Worm (Caenorhabditis elegans) whole organism, mixed stage, embryonic: ENCODE results near the gene ctsa-3.2.

Source experiments
- M03D4.4 ChIP-seq: sonication (generic microtip); optimal IDR thresholded peaks from 2 replicates; lab custom pipeline; 2017; ENCODE audit warnings: mild to moderate bottlenecking, missing genetic modification characterization, missing compliant biosample characterization
- bed-3 ChIP-seq: fragments of 200-800 bp; sonication (Bioruptor generic); optimal IDR thresholded peaks from 3 replicates; lab custom pipeline; 2018; ENCODE audit warnings: mild to moderate bottlenecking, missing genetic modification characterization, moderate library complexity, missing compliant biosample characterization
- blmp-1 ChIP-seq: fragments of 150-350 bp; optimal IDR thresholded peaks from 2 replicates; lab custom pipeline; 2014; ENCODE audit warnings: missing biosample characterization, missing genetic modification characterization
- ceh-39 ChIP-seq: fragments of 150-350 bp; optimal IDR thresholded peaks from 2 replicates; lab custom pipeline; 2014; ENCODE audit warnings: missing biosample characterization, missing genetic modification characterization
- ceh-43 ChIP-seq: fragments of 200-800 bp; sonication (Bioruptor generic); optimal IDR thresholded peaks from 2 replicates; lab custom pipeline; 2018; ENCODE audit warnings: mild to moderate bottlenecking, missing genetic modification characterization, moderate library complexity, missing compliant biosample characterization
- ceh-83 ChIP-seq: fragments of 200-800 bp; sonication (Bioruptor generic); optimal IDR thresholded peaks from 2 replicates; lab custom pipeline; 2018; ENCODE audit warnings: mild to moderate bottlenecking, missing genetic modification characterization, missing compliant biosample characterization
- ces-1 ChIP-seq: fragments of 150-350 bp; optimal IDR thresholded peaks from 2 replicates; lab custom pipeline; 2014; ENCODE audit warnings: missing biosample characterization, missing genetic modification reagents, missing genetic modification characterization
- cnd-1 ChIP-seq: fragments of 200-800 bp; sonication (Bioruptor generic); optimal IDR thresholded peaks from 2 replicates; lab custom pipeline; 2018; ENCODE audit warnings: mild to moderate bottlenecking, missing genetic modification characterization, missing compliant biosample characterization
- drap-1 ChIP-seq: fragments of 200-800 bp; sonication (Bioruptor generic); optimal IDR thresholded peaks from 3 replicates; lab custom pipeline; 2018; ENCODE audit warnings: mild to moderate bottlenecking, missing genetic modification characterization, missing compliant biosample characterization
- elt-1 ChIP-seq: sonication (generic microtip); optimal IDR thresholded peaks from 2 replicates; lab custom pipeline; 2017; ENCODE audit warnings: missing genetic modification characterization, mild to moderate bottlenecking, missing compliant biosample characterization, antibody characterized with exemption, moderate library complexity, borderline replicate concordance; ENCODE audit not compliant: insufficient read depth
- elt-3 ChIP-seq: fragments of 150-350 bp; optimal IDR thresholded peaks from 2 replicates; lab custom pipeline; 2014; ENCODE audit warnings: missing biosample characterization, missing genetic modification characterization
- ham-2 ChIP-seq: fragments of 200-800 bp; sonication (Bioruptor generic); optimal IDR thresholded peaks from 2 replicates; lab custom pipeline; 2018; ENCODE audit warnings: mild to moderate bottlenecking, missing genetic modification characterization, missing compliant biosample characterization
- hlh-1 ChIP-seq: fragments of 150-350 bp; optimal IDR thresholded peaks from 2 replicates; lab custom pipeline; 2014; ENCODE audit warnings: missing biosample characterization, missing genetic modification reagents, missing genetic modification characterization
- lin-13 ChIP-seq: fragments of 150-350 bp; optimal IDR thresholded peaks from 2 replicates; lab custom pipeline; 2014; ENCODE audit warnings: missing biosample characterization, missing genetic modification characterization
- lin-32 ChIP-seq: fragments of 200-800 bp; sonication (Bioruptor generic); optimal IDR thresholded peaks from 2 replicates; lab custom pipeline; 2018; ENCODE audit warnings: mild to moderate bottlenecking, missing genetic modification characterization, missing compliant biosample characterization
- lsy-2 ChIP-seq: fragments of 150-350 bp; optimal IDR thresholded peaks from 2 replicates; lab custom pipeline; 2014; ENCODE audit warnings: missing biosample characterization, missing genetic modification characterization
- mab-5 ChIP-seq: fragments of 150-350 bp; optimal IDR thresholded peaks from 2 replicates; lab custom pipeline; 2014; ENCODE audit warnings: missing biosample characterization, missing genetic modification characterization
- mep-1 ChIP-seq: fragments of 150-350 bp; optimal IDR thresholded peaks from 2 replicates; lab custom pipeline; 2017; ENCODE audit warnings: missing biosample characterization, missing genetic modification reagents, missing genetic modification characterization, inconsistent platforms
- mls-2 ChIP-seq: sonication (generic microtip); optimal IDR thresholded peaks from 2 replicates; lab custom pipeline; 2016; ENCODE audit warnings: mild to moderate bottlenecking, missing genetic modification characterization, moderate library complexity, missing compliant biosample characterization
- nhr-12 ChIP-seq: fragments of 150-350 bp; optimal IDR thresholded peaks from 2 replicates; lab custom pipeline; 2014; ENCODE audit warnings: missing biosample characterization, missing genetic modification characterization
- nhr-2 ChIP-seq: fragments of 150-350 bp; optimal IDR thresholded peaks from 2 replicates; lab custom pipeline; 2014; ENCODE audit warnings: missing biosample characterization, missing genetic modification characterization
- nhr-237 ChIP-seq: fragments of 150-350 bp; optimal IDR thresholded peaks from 2 replicates; lab custom pipeline; 2014; ENCODE audit warnings: missing biosample characterization, missing genetic modification characterization
- nhr-76 ChIP-seq: sonication (generic microtip); optimal IDR thresholded peaks from 2 replicates; lab custom pipeline; 2017; ENCODE audit warnings: missing biosample characterization, missing genetic modification characterization
- pha-4 ChIP-seq: fragments of 150-350 bp; optimal IDR thresholded peaks from 2 replicates; lab custom pipeline; 2018; ENCODE audit warnings: missing biosample characterization, missing genetic modification reagents, missing genetic modification characterization
- sem-2 ChIP-seq: fragments of 200-800 bp; sonication (Bioruptor generic); optimal IDR thresholded peaks from 2 replicates; lab custom pipeline; 2018; ENCODE audit warnings: mild to moderate bottlenecking, missing genetic modification characterization, missing compliant biosample characterization
- sptf-1 ChIP-seq: sonication (generic microtip); optimal IDR thresholded peaks from 2 replicates; lab custom pipeline; 2017; ENCODE audit warnings: mild to moderate bottlenecking, missing genetic modification characterization, moderate library complexity, missing compliant biosample characterization
- tbx-8 ChIP-seq: fragments of 200-800 bp; sonication (Bioruptor generic); optimal IDR thresholded peaks from 2 replicates; lab custom pipeline; 2018; ENCODE audit warnings: mild to moderate bottlenecking, missing genetic modification characterization, moderate library complexity, missing compliant biosample characterization
- unc-120 ChIP-seq: sonication (generic microtip); optimal IDR thresholded peaks from 2 replicates; lab custom pipeline; 2017; ENCODE audit warnings: missing genetic modification characterization, missing compliant biosample characterization; ENCODE audit not compliant: poor library complexity, severe bottlenecking
- unc-39 ChIP-seq: fragments of 150-350 bp; optimal IDR thresholded peaks from 2 replicates; lab custom pipeline; 2014; ENCODE audit warnings: missing biosample characterization, missing genetic modification characterization
- unc-62 ChIP-seq: fragments of 150-350 bp; optimal IDR thresholded peaks from 2 replicates; lab custom pipeline; 2014; ENCODE audit warnings: missing biosample characterization, missing genetic modification reagents, missing genetic modification characterization
- zip-8 ChIP-seq: fragments of 150-350 bp; optimal IDR thresholded peaks from 2 replicates; lab custom pipeline; 2014; ENCODE audit warnings: missing biosample characterization, missing genetic modification characterization
- ztf-11 ChIP-seq: fragments of 150-350 bp; optimal IDR thresholded peaks from 2 replicates; lab custom pipeline; 2014; ENCODE audit warnings: missing biosample characterization, missing genetic modification characterization

ctsa-3.2 gene

ce11 chrII:9845239-9845638 is 29.7 kb upstream of the ctsa-3.2 start, which contains the start of gene chil-9:
Gene chil-9, minus strand, starts transcription at chrII:9845339.
- no peak for TF ChIP-seq mep-1 (tag; lab: Kevin White, UChicago)
- no peak for TF ChIP-seq nhr-2 (tag; lab: Kevin White, UChicago)
- TF ChIP-seq nhr-12 (tag; lab: Kevin White, UChicago), result no peak
- no peak for TF ChIP-seq elt-1
- no peak for TF ChIP-seq ces-1
- TF ChIP-seq drap-1, result no peak

DNA sequence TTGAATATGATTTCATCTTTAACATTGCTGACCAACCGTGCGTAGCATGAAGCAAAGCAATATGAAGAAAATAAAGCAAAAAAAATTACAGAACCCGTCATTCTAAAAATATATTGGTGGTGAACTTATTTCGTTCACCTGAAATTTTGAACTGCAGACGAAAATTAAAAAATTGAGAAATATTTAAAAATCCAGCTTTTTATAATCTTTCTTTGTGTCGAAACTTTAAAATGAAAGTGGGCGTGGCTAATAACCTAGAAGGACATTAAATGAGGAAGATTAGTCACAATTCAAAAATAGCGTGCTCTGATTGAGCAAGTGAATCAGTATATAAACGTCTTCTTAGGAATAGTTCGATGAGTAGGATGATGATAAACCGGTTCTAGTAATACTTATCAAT is 25.5 kb upstream of the ctsa-3.2 start, which contains the start of gene old-2:
Gene old-2, minus strand, starts transcription at position 101 of the 400 bp plus-strand sequence.
- TF ChIP-seq cnd-1 (tag; lab: Kevin White, UChicago) (no peak), sem-2 (GFP tag; lab: Kevin White, UChicago) (no peak), tbx-8 (no peak), nhr-76 (tag; lab: Kevin White, UChicago) (no peak), nhr-12 (tag; lab: Kevin White, UChicago) (no peak), lin-32 (GFP tag; lab: Kevin White, UChicago) (no peak), mls-2 (tag; lab: Kevin White, UChicago) (no peak), drap-1 (no peak), zip-8 (tag; lab: Kevin White, UChicago) (no peak), unc-120 (tag; lab: Kevin White, UChicago) (no peak), elt-1 (no peak), sptf-1 (tag; lab: Kevin White, UChicago) (no peak), ceh-83 (no peak)

DNA sequence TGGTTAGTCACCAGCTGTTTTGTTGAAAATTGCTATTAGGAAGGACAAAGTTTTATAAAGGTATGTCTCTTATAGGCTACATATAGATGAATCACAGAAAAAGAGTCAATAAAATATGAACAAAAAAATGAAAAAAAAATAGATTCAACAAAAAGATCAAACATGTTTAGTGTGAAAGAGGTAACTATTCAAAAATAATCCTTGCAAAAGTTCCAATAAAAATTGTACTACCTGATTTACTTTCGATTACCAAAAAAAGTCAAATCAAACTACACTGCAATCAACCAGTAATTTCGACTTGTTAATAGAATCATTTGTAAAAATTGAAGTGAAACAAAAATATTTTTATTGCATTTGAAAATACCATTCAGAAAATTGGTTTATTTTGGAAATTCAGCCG is 24.0 kb upstream of the ctsa-3.2 start, which contains the start of gene ZK938.10:
Gene ZK938.10, minus strand, starts transcription at position 101 of the 400 bp plus-strand sequence.
- no peak for TF ChIP-seq nhr-237 (tag; lab: Kevin White, UChicago)
- no peak for TF ChIP-seq sptf-1 (tag; lab: Kevin White, UChicago)
- no peak for TF ChIP-seq mep-1 (tag; lab: Kevin White, UChicago)
- TF ChIP-seq lin-13 (tag; lab: Kevin White, UChicago), result no peak
- no peak for TF ChIP-seq M03D4.4
- TF ChIP-seq nhr-12 (tag; lab: Kevin White, UChicago), result no peak
- TF ChIP-seq tbx-8, result no peak
- no peak for TF ChIP-seq elt-3
- TF ChIP-seq bed-3 (GFP tag; lab: Kevin White, UChicago), result no peak
- TF ChIP-seq lsy-2 (tag; lab: Kevin White, UChicago), result no peak
- TF ChIP-seq nhr-2 (tag; lab: Kevin White, UChicago), result no peak
- no peak for TF ChIP-seq ham-2 (GFP tag; lab: Kevin White, UChicago)
- no peak for TF ChIP-seq nhr-76 (tag; lab: Kevin White, UChicago)
- TF ChIP-seq pha-4 (tag; lab: Kevin White, UChicago), result no peak
- TF ChIP-seq elt-1, result no peak
- TF ChIP-seq ztf-11 (tag; lab: Kevin White, UChicago), result no peak
- TF ChIP-seq ceh-43 (GFP tag; lab: Kevin White, UChicago), result no peak
- no peak for TF ChIP-seq drap-1
- TF ChIP-seq zip-8 (tag; lab: Kevin White, UChicago), result no peak
- no peak for TF ChIP-seq unc-39 (tag; lab: Kevin White, UChicago)

DNA sequence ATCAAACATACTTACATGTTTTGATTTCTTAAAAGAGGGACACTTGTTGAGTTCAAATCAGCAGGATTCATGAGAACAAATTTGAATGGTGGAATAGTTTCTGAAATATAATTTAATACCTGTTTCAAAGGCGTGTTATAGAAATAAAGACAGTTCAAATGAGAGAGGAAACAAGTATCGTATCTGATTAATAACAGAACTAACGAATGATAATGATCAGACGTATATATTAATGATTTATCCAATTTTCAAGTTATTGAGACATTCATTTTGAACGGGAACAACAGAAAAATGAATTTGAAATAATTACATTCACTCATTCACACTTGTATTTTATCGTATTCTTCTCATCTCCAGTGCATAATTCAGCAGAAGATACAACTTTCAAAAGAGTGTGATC is 19.4 kb upstream of the ctsa-3.2 start, which contains the start of gene chil-4:
Gene chil-4, minus strand, starts transcription at position 101 of the 400 bp plus-strand sequence.
- TF ChIP-seq ceh-39 (tag; lab: Kevin White, UChicago) (no peak), cnd-1 (tag; lab: Kevin White, UChicago) (no peak), M03D4.4 (no peak)

DNA sequence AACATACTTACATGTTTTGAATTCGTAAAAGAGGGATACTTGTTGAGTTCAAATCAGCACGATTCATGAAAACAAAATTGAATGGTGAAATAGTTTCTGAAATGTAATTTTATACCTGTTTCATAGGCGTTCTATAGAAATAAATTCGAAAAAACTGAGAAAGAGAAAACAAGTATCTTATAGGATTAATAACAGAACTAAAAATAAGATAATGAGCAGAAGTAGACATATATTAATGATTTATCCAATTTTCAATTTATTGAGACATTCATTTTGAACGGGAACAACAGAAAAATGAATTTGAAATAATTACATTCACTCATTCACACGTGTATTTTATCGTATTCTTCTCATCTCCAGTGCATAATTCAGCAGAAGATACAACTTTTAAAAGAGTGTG is 17.2 kb upstream of the ctsa-3.2 start, which contains the start of gene chil-6:
Gene chil-6, minus strand, starts transcription at position 101 of the 400 bp plus-strand sequence.
- TF ChIP-seq blmp-1, result no peak

DNA sequence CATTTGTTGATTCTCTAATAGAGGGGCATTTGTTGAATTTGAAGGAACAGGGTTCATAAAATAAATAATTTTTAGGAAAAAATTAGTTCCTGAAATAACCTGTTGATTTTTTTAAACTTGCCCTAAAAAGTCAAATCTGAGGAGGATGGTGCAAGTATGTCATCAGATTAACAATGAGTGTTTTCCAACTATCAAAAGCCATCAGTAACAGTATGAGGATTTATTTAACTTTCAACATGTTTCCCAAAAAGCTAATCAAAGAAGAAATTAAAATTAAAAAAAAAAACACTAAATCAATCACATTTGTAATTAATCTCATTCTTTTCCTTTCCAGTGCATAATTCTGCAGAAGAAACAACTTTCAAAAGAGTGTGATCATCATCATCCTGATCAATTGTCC is 15.4 kb upstream of the ctsa-3.2 start, which contains the start of gene chil-5:
Gene chil-5, minus strand, starts transcription at position 101 of the 400 bp plus-strand sequence.
- TF ChIP-seq nhr-237 (tag; lab: Kevin White, UChicago), result no peak
- TF ChIP-seq unc-120 (tag; lab: Kevin White, UChicago), result no peak
- no peak for TF ChIP-seq mab-5 (tag; lab: Kevin White, UChicago)
- TF ChIP-seq unc-62, result no peak
- no peak for TF ChIP-seq mls-2 (tag; lab: Kevin White, UChicago)
- TF ChIP-seq bed-3 (GFP tag; lab: Kevin White, UChicago), result no peak
- no peak for TF ChIP-seq tbx-8
- TF ChIP-seq nhr-2 (tag; lab: Kevin White, UChicago), result no peak
- no peak for TF ChIP-seq drap-1
- TF ChIP-seq ces-1, result no peak
- no peak for TF ChIP-seq sem-2 (GFP tag; lab: Kevin White, UChicago)
- no peak for TF ChIP-seq lin-32 (GFP tag; lab: Kevin White, UChicago)
- no peak for TF ChIP-seq nhr-76 (tag; lab: Kevin White, UChicago)
- TF ChIP-seq sptf-1 (tag; lab: Kevin White, UChicago), result no peak
- TF ChIP-seq hlh-1 (tag; lab: Kevin White, UChicago), result no peak
- TF ChIP-seq pha-4 (tag; lab: Kevin White, UChicago), result no peak
- TF ChIP-seq lsy-2 (tag; lab: Kevin White, UChicago), result no peak
- TF ChIP-seq nhr-12 (tag; lab: Kevin White, UChicago), result no peak
- no peak for TF ChIP-seq M03D4.4
